Fruit fly (Drosophila melanogaster): ENCODE measurements around the gene CG13712.

dm6 chr3L:4679063-4679462 lies 30.6 kb downstream of the CG13712 start:
- no peak for TF ChIP-seq Hr39 (GFP tag; optimal IDR thresholded peaks at IDR 0.05)
- peak in 1 of 2 experiments; percentile 42 for TF ChIP-seq ss (GFP tag; optimal IDR thresholded peaks at IDR 0.05)
- no peak for TF ChIP-seq Hr4 (GFP tag; optimal IDR thresholded peaks at IDR 0.05)
- TF ChIP-seq CG8319 (GFP tag; optimal IDR thresholded peaks at IDR 0.05), result no peak
- no peak for TF ChIP-seq CG16779 (tag; optimal IDR thresholded peaks at IDR 0.05)
- TF ChIP-seq CG32006 (GFP tag; optimal IDR thresholded peaks at IDR 0.05), result peak; percentile 36
- no peak for TF ChIP-seq CG11294 (GFP tag; IDR thresholded peaks at IDR 0.05)
- TF ChIP-seq Blimp-1 (GFP tag; optimal IDR thresholded peaks at IDR 0.05), result no peak

All from whole organism, prepupa.